Worm (Caenorhabditis elegans) whole organism, mixed stage, embryonic: ENCODE results near the gene F56C4.2.
"Not testable (repeated sequence)": the region's sequence is repeated elsewhere in the genome, so short reads cannot be mapped to it uniquely, and the experiment has no call there.

Experiments used
- M03D4.4 ChIP-seq: sonication (generic microtip); optimal IDR thresholded peaks from 2 replicates; lab custom pipeline; 2017; ENCODE audit warnings: mild to moderate bottlenecking, missing genetic modification characterization, missing compliant biosample characterization
- bed-3 ChIP-seq: fragments of 200-800 bp; sonication (Bioruptor generic); optimal IDR thresholded peaks from 3 replicates; lab custom pipeline; 2018; ENCODE audit warnings: mild to moderate bottlenecking, missing genetic modification characterization, moderate library complexity, missing compliant biosample characterization
- blmp-1 ChIP-seq: fragments of 150-350 bp; optimal IDR thresholded peaks from 2 replicates; lab custom pipeline; 2014; ENCODE audit warnings: missing biosample characterization, missing genetic modification characterization
- ceh-39 ChIP-seq: fragments of 150-350 bp; optimal IDR thresholded peaks from 2 replicates; lab custom pipeline; 2014; ENCODE audit warnings: missing biosample characterization, missing genetic modification characterization
- ceh-43 ChIP-seq: fragments of 200-800 bp; sonication (Bioruptor generic); optimal IDR thresholded peaks from 2 replicates; lab custom pipeline; 2018; ENCODE audit warnings: mild to moderate bottlenecking, missing genetic modification characterization, moderate library complexity, missing compliant biosample characterization
- ceh-83 ChIP-seq: fragments of 200-800 bp; sonication (Bioruptor generic); optimal IDR thresholded peaks from 2 replicates; lab custom pipeline; 2018; ENCODE audit warnings: mild to moderate bottlenecking, missing genetic modification characterization, missing compliant biosample characterization
- ces-1 ChIP-seq: fragments of 150-350 bp; optimal IDR thresholded peaks from 2 replicates; lab custom pipeline; 2014; ENCODE audit warnings: missing biosample characterization, missing genetic modification reagents, missing genetic modification characterization
- cnd-1 ChIP-seq: fragments of 200-800 bp; sonication (Bioruptor generic); optimal IDR thresholded peaks from 2 replicates; lab custom pipeline; 2018; ENCODE audit warnings: mild to moderate bottlenecking, missing genetic modification characterization, missing compliant biosample characterization
- drap-1 ChIP-seq: fragments of 200-800 bp; sonication (Bioruptor generic); optimal IDR thresholded peaks from 3 replicates; lab custom pipeline; 2018; ENCODE audit warnings: mild to moderate bottlenecking, missing genetic modification characterization, missing compliant biosample characterization
- elt-1 ChIP-seq: sonication (generic microtip); optimal IDR thresholded peaks from 2 replicates; lab custom pipeline; 2017; ENCODE audit warnings: missing genetic modification characterization, mild to moderate bottlenecking, missing compliant biosample characterization, antibody characterized with exemption, moderate library complexity, borderline replicate concordance; ENCODE audit not compliant: insufficient read depth
- elt-3 ChIP-seq: fragments of 150-350 bp; optimal IDR thresholded peaks from 2 replicates; lab custom pipeline; 2014; ENCODE audit warnings: missing biosample characterization, missing genetic modification characterization
- flh-1 ChIP-seq: fragments of 200-800 bp; sonication (Bioruptor generic); optimal IDR thresholded peaks from 2 replicates; lab custom pipeline; 2018; ENCODE audit warnings: mild to moderate bottlenecking, missing genetic modification characterization, moderate library complexity, missing compliant biosample characterization
- ham-2 ChIP-seq: fragments of 200-800 bp; sonication (Bioruptor generic); optimal IDR thresholded peaks from 2 replicates; lab custom pipeline; 2018; ENCODE audit warnings: mild to moderate bottlenecking, missing genetic modification characterization, missing compliant biosample characterization
- hlh-1 ChIP-seq: fragments of 150-350 bp; optimal IDR thresholded peaks from 2 replicates; lab custom pipeline; 2014; ENCODE audit warnings: missing biosample characterization, missing genetic modification reagents, missing genetic modification characterization
- lin-13 ChIP-seq: fragments of 150-350 bp; optimal IDR thresholded peaks from 2 replicates; lab custom pipeline; 2014; ENCODE audit warnings: missing biosample characterization, missing genetic modification characterization
- lsy-2 ChIP-seq: fragments of 150-350 bp; optimal IDR thresholded peaks from 2 replicates; lab custom pipeline; 2014; ENCODE audit warnings: missing biosample characterization, missing genetic modification characterization
- mab-5 ChIP-seq: fragments of 150-350 bp; optimal IDR thresholded peaks from 2 replicates; lab custom pipeline; 2014; ENCODE audit warnings: missing biosample characterization, missing genetic modification characterization
- mep-1 ChIP-seq: fragments of 150-350 bp; optimal IDR thresholded peaks from 2 replicates; lab custom pipeline; 2017; ENCODE audit warnings: missing biosample characterization, missing genetic modification reagents, missing genetic modification characterization, inconsistent platforms
- mls-2 ChIP-seq: sonication (generic microtip); optimal IDR thresholded peaks from 2 replicates; lab custom pipeline; 2016; ENCODE audit warnings: mild to moderate bottlenecking, missing genetic modification characterization, moderate library complexity, missing compliant biosample characterization
- nhr-2 ChIP-seq: fragments of 150-350 bp; optimal IDR thresholded peaks from 2 replicates; lab custom pipeline; 2014; ENCODE audit warnings: missing biosample characterization, missing genetic modification characterization
- nhr-76 ChIP-seq: sonication (generic microtip); optimal IDR thresholded peaks from 2 replicates; lab custom pipeline; 2017; ENCODE audit warnings: missing biosample characterization, missing genetic modification characterization
- sem-2 ChIP-seq: fragments of 200-800 bp; sonication (Bioruptor generic); optimal IDR thresholded peaks from 2 replicates; lab custom pipeline; 2018; ENCODE audit warnings: mild to moderate bottlenecking, missing genetic modification characterization, missing compliant biosample characterization
- sptf-1 ChIP-seq: sonication (generic microtip); optimal IDR thresholded peaks from 2 replicates; lab custom pipeline; 2017; ENCODE audit warnings: mild to moderate bottlenecking, missing genetic modification characterization, moderate library complexity, missing compliant biosample characterization
- unc-120 ChIP-seq: sonication (generic microtip); optimal IDR thresholded peaks from 2 replicates; lab custom pipeline; 2017; ENCODE audit warnings: missing genetic modification characterization, missing compliant biosample characterization; ENCODE audit not compliant: poor library complexity, severe bottlenecking
- unc-39 ChIP-seq: fragments of 150-350 bp; optimal IDR thresholded peaks from 2 replicates; lab custom pipeline; 2014; ENCODE audit warnings: missing biosample characterization, missing genetic modification characterization
- unc-62 ChIP-seq: fragments of 150-350 bp; optimal IDR thresholded peaks from 2 replicates; lab custom pipeline; 2014; ENCODE audit warnings: missing biosample characterization, missing genetic modification reagents, missing genetic modification characterization
- zip-8 ChIP-seq: fragments of 150-350 bp; optimal IDR thresholded peaks from 2 replicates; lab custom pipeline; 2014; ENCODE audit warnings: missing biosample characterization, missing genetic modification characterization

F56C4.2 gene

ce11 chrIV:10630953-10631554 is 8.0 kb upstream of the F56C4.2 start, which contains the start of gene F56C4.4:
TSS of gene F56C4.4 (minus strand) at chrIV:10631267.
- TF ChIP-seq nhr-76 (no peak), ham-2 (no peak), drap-1 (GFP tag; lab: Kevin White, UChicago) (no peak), ceh-39 (no peak), elt-3 (no peak), blmp-1 (tag; lab: Kevin White, UChicago) (no peak), mls-2 (tag; lab: Kevin White, UChicago) (no peak), ceh-43 (GFP tag; lab: Kevin White, UChicago) (no peak), mep-1 (no peak), M03D4.4 (tag; lab: Kevin White, UChicago) (no peak), flh-1 (GFP tag; lab: Kevin White, UChicago) (no peak)

DNA sequence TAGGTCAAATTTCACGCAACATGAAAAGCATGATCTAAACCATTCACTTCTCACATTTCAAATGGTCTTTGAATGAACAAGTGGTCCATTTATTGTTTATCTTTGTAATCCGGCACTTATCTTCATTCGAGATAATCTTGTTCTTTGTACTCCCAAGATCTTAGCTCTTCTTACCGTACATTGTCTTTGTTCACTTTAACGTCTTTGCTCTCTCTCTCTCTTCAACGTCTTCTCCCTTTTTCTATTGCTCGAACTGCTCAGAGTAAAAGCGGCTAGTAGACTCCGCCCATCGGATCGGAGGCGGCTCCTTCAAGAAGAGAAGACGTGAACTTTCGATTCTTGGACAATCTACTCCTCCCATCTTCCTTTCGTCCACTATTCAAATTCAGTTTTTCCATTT is 2.4 kb upstream of the F56C4.2 start, which contains the start of gene F56C4.1:
F56C4.1 (plus strand) TSS at position 301 of the 400 bp plus-strand sequence.
- TF ChIP-seq mls-2 (tag; lab: Kevin White, UChicago) (no peak), sptf-1 (no peak), mep-1 (no peak), lin-13 (tag; lab: Kevin White, UChicago) (no peak), mab-5 (tag; lab: Kevin White, UChicago) (no peak), unc-120 (tag; lab: Kevin White, UChicago) (no peak), sem-2 (GFP tag; lab: Kevin White, UChicago) (no peak), cnd-1 (tag; lab: Kevin White, UChicago) (no peak), unc-62 (GFP tag; lab: Kevin White, UChicago) (no peak), M03D4.4 (tag; lab: Kevin White, UChicago) (no peak), hlh-1 (tag; lab: Kevin White, UChicago) (no peak)

- not testable (repeated sequence) for TF ChIP-seq bed-3; unc-39 (tag; lab: Kevin White, UChicago); ceh-39
Measured at ce11 chrIV:10654047-10654446, 15.0 kb downstream of the F56C4.2 start, which contains the start of gene glb-19. TSS of gene glb-19 (minus strand) at chrIV:10654147.

ce11 chrIV:10656770-10657323 is 17.8 kb downstream of the F56C4.2 start, which contains the start of gene K08C7.1:
TSS of gene K08C7.1 (plus strand) at chrIV:10656812.
- TF ChIP-seq lsy-2 (tag; lab: Kevin White, UChicago) (no peak), nhr-76 (no peak), hlh-1 (tag; lab: Kevin White, UChicago) (no peak), drap-1 (GFP tag; lab: Kevin White, UChicago) (no peak), elt-1 (tag; lab: Kevin White, UChicago) (no peak), nhr-2 (no peak), sptf-1 (no peak), cnd-1 (tag; lab: Kevin White, UChicago) (no peak), zip-8 (tag; lab: Kevin White, UChicago) (no peak), M03D4.4 (tag; lab: Kevin White, UChicago) (no peak), blmp-1 (tag; lab: Kevin White, UChicago) (no peak), lin-13 (tag; lab: Kevin White, UChicago) (no peak), ham-2 (no peak), flh-1 (GFP tag; lab: Kevin White, UChicago) (no peak)

- TF ChIP-seq zip-8 (tag; lab: Kevin White, UChicago) (no peak), M03D4.4 (tag; lab: Kevin White, UChicago) (no peak), ceh-83 (no peak), sptf-1 (no peak), flh-1 (GFP tag; lab: Kevin White, UChicago) (no peak), nhr-76 (no peak), ceh-43 (GFP tag; lab: Kevin White, UChicago) (no peak), mep-1 (no peak), unc-120 (tag; lab: Kevin White, UChicago) (no peak), ces-1 (GFP tag; lab: Kevin White, UChicago) (no peak), hlh-1 (tag; lab: Kevin White, UChicago) (no peak)
Measured at ce11 chrIV:10661072-10661471, 22.0 kb downstream of the F56C4.2 start.
